Fruit fly (Drosophila melanogaster) whole organism, embryonic: ENCODE data around the gene SoYb.

Experiments used
- Aef1 ChIP-seq: fragments of 200-800 bp; sonication (Bioruptor generic); IDR thresholded peaks from 3 replicates; pipeline ENCODE4 v1.3.6; 2022; ENCODE audit warnings: missing biosample characterization, missing genetic modification characterization
- Antp ChIP-seq: fragments of 200-800 bp; sonication (Bioruptor generic); optimal IDR thresholded peaks from 3 replicates; lab custom pipeline; 2016; ENCODE audit warnings: missing biosample characterization, missing genetic modification characterization
- Bgb ChIP-seq: fragments of 200-800 bp; sonication (Bioruptor generic); IDR thresholded peaks from 2 replicates; pipeline ENCODE4 v1.3.6; 2022; ENCODE audit warnings: missing biosample characterization, missing genetic modification characterization; ENCODE audit not compliant: partially characterized antibody
- CG10462 ChIP-seq: fragments of 200-800 bp; sonication (Bioruptor generic); optimal IDR thresholded peaks from 2 replicates; lab custom pipeline; 2016; ENCODE audit warnings: missing biosample characterization, missing genetic modification characterization
- CG10654 ChIP-seq: fragments of 200-800 bp; sonication (Bioruptor generic); optimal IDR thresholded peaks from 2 replicates; lab custom pipeline; 2016; ENCODE audit warnings: missing biosample characterization, missing genetic modification characterization
- CG10979 ChIP-seq: fragments of 200-800 bp; sonication (Bioruptor generic); optimal IDR thresholded peaks from 2 replicates; lab custom pipeline; 2018; ENCODE audit warnings: missing biosample characterization, mild to moderate bottlenecking, missing genetic modification characterization, moderate library complexity
- CG12744 ChIP-seq: fragments of 200-800 bp; sonication (Bioruptor generic); optimal IDR thresholded peaks from 2 replicates; lab custom pipeline; 2016; ENCODE audit warnings: missing biosample characterization, missing genetic modification characterization
- CG13296 ChIP-seq: fragments of 200-800 bp; sonication (Bioruptor generic); optimal IDR thresholded peaks from 3 replicates; lab custom pipeline; 2018; ENCODE audit warnings: missing biosample characterization, mild to moderate bottlenecking, missing genetic modification characterization
- CG15073 ChIP-seq: fragments of 200-800 bp; sonication (Bioruptor generic); optimal IDR thresholded peaks from 2 replicates; lab custom pipeline; 2016; ENCODE audit warnings: missing biosample characterization, missing genetic modification characterization
- CG15479 ChIP-seq: fragments of 200-800 bp; sonication (Bioruptor generic); optimal IDR thresholded peaks from 3 replicates; lab custom pipeline; 2019; ENCODE audit warnings: missing biosample characterization, mild to moderate bottlenecking, missing genetic modification characterization, moderate library complexity
- CG1603 ChIP-seq: fragments of 200-800 bp; sonication (Bioruptor generic); optimal IDR thresholded peaks from 2 replicates; lab custom pipeline; 2019; ENCODE audit warnings: missing biosample characterization, mild to moderate bottlenecking, missing genetic modification characterization, moderate library complexity
- CG16779 ChIP-seq: fragments of 200-800 bp; sonication (Bioruptor generic); IDR thresholded peaks from 2 replicates; pipeline ENCODE4 v1.3.6; 2022; ENCODE audit warnings: missing biosample characterization, missing genetic modification characterization
- CG17328 ChIP-seq: fragments of 200-800 bp; sonication (Bioruptor generic); IDR thresholded peaks from 2 replicates; pipeline ENCODE4 v1.3.6; 2022; ENCODE audit warnings: missing biosample characterization, missing genetic modification characterization
- CG17612 ChIP-seq: fragments of 200-800 bp; sonication (Bioruptor generic); IDR thresholded peaks from 2 replicates; pipeline ENCODE4 v1.3.6; 2022; ENCODE audit warnings: missing biosample characterization, missing genetic modification characterization
- CG17912 ChIP-seq: fragments of 200-800 bp; sonication (Bioruptor generic); optimal IDR thresholded peaks from 2 replicates; lab custom pipeline; 2018; ENCODE audit warnings: missing biosample characterization, mild to moderate bottlenecking, missing genetic modification characterization
- CG31441 ChIP-seq: fragments of 200-800 bp; sonication (Bioruptor generic); IDR thresholded peaks from 2 replicates; pipeline ENCODE4 v1.3.6; 2022; ENCODE audit warnings: missing biosample characterization, missing genetic modification characterization
- CG3163 ChIP-seq: fragments of 200-800 bp; sonication (Bioruptor generic); optimal IDR thresholded peaks from 3 replicates; lab custom pipeline; 2016; ENCODE audit warnings: missing biosample characterization, missing genetic modification characterization
- CG32532 ChIP-seq: fragments of 200-800 bp; sonication (Bioruptor generic); IDR thresholded peaks from 2 replicates; pipeline ENCODE4 v1.3.6; 2022; ENCODE audit warnings: missing biosample characterization, missing genetic modification characterization
- CG33213 ChIP-seq: fragments of 200-800 bp; sonication (Bioruptor generic); optimal IDR thresholded peaks from 3 replicates; lab custom pipeline; 2016; ENCODE audit warnings: missing biosample characterization, missing genetic modification characterization
- CG3995 ChIP-seq: fragments of 200-800 bp; sonication (Bioruptor generic); optimal IDR thresholded peaks from 3 replicates; lab custom pipeline; 2016; ENCODE audit warnings: missing biosample characterization, missing genetic modification characterization
- CG6654 ChIP-seq: fragments of 200-800 bp; sonication (Bioruptor generic); optimal IDR thresholded peaks from 2 replicates; lab custom pipeline; 2017; ENCODE audit warnings: missing biosample characterization, mild to moderate bottlenecking, missing genetic modification characterization
- CG7271 ChIP-seq: fragments of 200-800 bp; sonication (Bioruptor generic); optimal IDR thresholded peaks from 2 replicates; lab custom pipeline; 2018; ENCODE audit warnings: missing biosample characterization, mild to moderate bottlenecking, missing genetic modification characterization, moderate library complexity
- CG8089 ChIP-seq: fragments of 200-800 bp; sonication (Bioruptor generic); optimal IDR thresholded peaks from 3 replicates; lab custom pipeline; 2016; ENCODE audit warnings: missing biosample characterization, missing genetic modification characterization
- CG8388 ChIP-seq: fragments of 200-800 bp; sonication (Bioruptor generic); optimal IDR thresholded peaks from 2 replicates; lab custom pipeline; 2019; ENCODE audit warnings: missing biosample characterization, mild to moderate bottlenecking, missing genetic modification characterization, moderate library complexity
- Drgx ChIP-seq: fragments of 200-800 bp; sonication (Bioruptor generic); IDR thresholded peaks from 2 replicates; pipeline ENCODE4 v1.3.6; 2022; ENCODE audit warnings: missing biosample characterization, missing genetic modification characterization
- HmgZ ChIP-seq: fragments of 200-800 bp; sonication (Bioruptor generic); optimal IDR thresholded peaks from 2 replicates; lab custom pipeline; 2018; ENCODE audit warnings: missing biosample characterization, mild to moderate bottlenecking, missing genetic modification characterization
- Lim3 ChIP-seq: fragments of 200-800 bp; sonication (Bioruptor generic); IDR thresholded peaks from 2 replicates; pipeline ENCODE4 v1.3.6; 2022; ENCODE audit warnings: missing biosample characterization, missing genetic modification characterization
- Mes4 ChIP-seq: fragments of 200-800 bp; sonication (Bioruptor generic); optimal IDR thresholded peaks from 2 replicates; lab custom pipeline; 2016; ENCODE audit warnings: missing biosample characterization, missing genetic modification characterization
- Oli ChIP-seq: fragments of 200-800 bp; sonication (Bioruptor generic); optimal IDR thresholded peaks from 2 replicates; lab custom pipeline; 2018; ENCODE audit warnings: missing biosample characterization, mild to moderate bottlenecking, missing genetic modification characterization, moderate library complexity
- PHDP ChIP-seq: fragments of 200-800 bp; sonication (Bioruptor generic); optimal IDR thresholded peaks from 3 replicates; lab custom pipeline; 2018; ENCODE audit warnings: missing biosample characterization, mild to moderate bottlenecking, missing genetic modification characterization, moderate library complexity
- Rfx ChIP-seq: fragments of 200-800 bp; sonication (Bioruptor generic); IDR thresholded peaks from 2 replicates; pipeline ENCODE4 v1.3.6; 2022; ENCODE audit warnings: missing biosample characterization, missing genetic modification characterization
- Sin3A ChIP-seq: fragments of >200 bp; optimal IDR thresholded peaks from 2 replicates; lab custom pipeline; 2018
- Ssrp ChIP-seq: fragments of 200-800 bp; sonication (Bioruptor generic); optimal IDR thresholded peaks from 2 replicates; lab custom pipeline; 2018; ENCODE audit warnings: missing biosample characterization, mild to moderate bottlenecking, missing genetic modification characterization, moderate library complexity
- Vsx1 ChIP-seq: fragments of 200-800 bp; sonication (Bioruptor generic); optimal IDR thresholded peaks from 2 replicates; lab custom pipeline; 2017; ENCODE audit warnings: missing biosample characterization, mild to moderate bottlenecking, missing genetic modification characterization, missing genetic modification reagents
- Xbp1 ChIP-seq: fragments of 200-800 bp; sonication (Bioruptor generic); optimal IDR thresholded peaks from 3 replicates; lab custom pipeline; 2016; ENCODE audit warnings: missing biosample characterization, mild to moderate bottlenecking, missing genetic modification characterization
- Xrp1 ChIP-seq: fragments of 200-800 bp; sonication (Bioruptor generic); IDR thresholded peaks from 2 replicates; pipeline ENCODE4 v1.3.6; 2022; ENCODE audit warnings: missing biosample characterization, missing genetic modification characterization
- al ChIP-seq: fragments of 200-800 bp; sonication (Bioruptor generic); IDR thresholded peaks from 2 replicates; pipeline ENCODE4 v1.3.6; 2022; ENCODE audit warnings: missing biosample characterization, missing genetic modification characterization
- caup ChIP-seq: fragments of 200-800 bp; sonication (Bioruptor generic); optimal IDR thresholded peaks from 3 replicates; lab custom pipeline; 2017; ENCODE audit warnings: missing biosample characterization, mild to moderate bottlenecking, missing genetic modification characterization, moderate library complexity; ENCODE audit not compliant: severe bottlenecking
- ci ChIP-seq: fragments of 200-800 bp; sonication (Bioruptor generic); IDR thresholded peaks from 3 replicates; pipeline ENCODE4 v1.3.6; 2022; ENCODE audit warnings: missing biosample characterization, missing genetic modification characterization
- dm ChIP-seq: fragments of 200-800 bp; sonication (Bioruptor generic); optimal IDR thresholded peaks from 3 replicates; lab custom pipeline; 2016; ENCODE audit warnings: missing biosample characterization, missing genetic modification characterization
- ewg ChIP-seq: fragments of 200-800 bp; sonication (Bioruptor generic); optimal IDR thresholded peaks from 3 replicates; lab custom pipeline; 2017; ENCODE audit warnings: mild to moderate bottlenecking, missing biosample characterization, missing genetic modification reagents, missing genetic modification characterization
- fd96Cb ChIP-seq: fragments of 200-800 bp; sonication (Bioruptor generic); optimal IDR thresholded peaks from 2 replicates; lab custom pipeline; 2018; ENCODE audit warnings: missing biosample characterization, mild to moderate bottlenecking, missing genetic modification characterization, moderate library complexity
- grau ChIP-seq: fragments of 200-800 bp; optimal IDR thresholded peaks from 3 replicates; lab custom pipeline; 2019; ENCODE audit warnings: missing biosample characterization, mild to moderate bottlenecking, missing genetic modification characterization, moderate library complexity
- jumu ChIP-seq: fragments of 200-800 bp; sonication (Bioruptor generic); optimal IDR thresholded peaks from 3 replicates; lab custom pipeline; 2016; ENCODE audit warnings: missing biosample characterization, missing genetic modification characterization
- lmd ChIP-seq: fragments of 200-800 bp; sonication (Bioruptor generic); IDR thresholded peaks from 2 replicates; pipeline ENCODE4 v1.3.6; 2022; ENCODE audit warnings: missing biosample characterization, missing genetic modification characterization
- mirr ChIP-seq: fragments of 200-800 bp; sonication (Bioruptor generic); optimal IDR thresholded peaks from 3 replicates; lab custom pipeline; 2018; ENCODE audit warnings: missing biosample characterization, mild to moderate bottlenecking, missing genetic modification characterization
- sens ChIP-seq: fragments of 200-800 bp; sonication (Bioruptor generic); peaks from one replicate; lab custom pipeline; 2016; ENCODE audit warnings: missing biosample characterization, missing genetic modification characterization
- seq ChIP-seq: fragments of 200-800 bp; sonication (Bioruptor generic); IDR thresholded peaks from 2 replicates; pipeline ENCODE4 v1.3.6; 2022; ENCODE audit warnings: missing biosample characterization, missing genetic modification characterization
- sqz ChIP-seq: fragments of 200-800 bp; sonication (Bioruptor generic); optimal IDR thresholded peaks from 3 replicates; lab custom pipeline; 2018; ENCODE audit warnings: missing biosample characterization, mild to moderate bottlenecking, missing genetic modification characterization
- tap ChIP-seq: fragments of 200-800 bp; optimal IDR thresholded peaks from 3 replicates; lab custom pipeline; 2019; ENCODE audit warnings: missing biosample characterization, mild to moderate bottlenecking, missing genetic modification characterization, moderate library complexity
- ttk ChIP-seq: fragments of 200-800 bp; sonication (Bioruptor generic); IDR thresholded peaks from 2 replicates; pipeline ENCODE4 v2.1.2; 2022; ENCODE audit warnings: missing biosample characterization, missing genetic modification characterization

Gene SoYb

dm6 chr2L:9956993-9957652 lies 45.4 kb downstream of the SoYb start, which contains the start of the genes CG4658 and CG5846 (continued):
- peak; percentile 45 for TF ChIP-seq CG6654 (GFP tag; lab: Kevin White, UChicago)
- peak; percentile 88 for TF ChIP-seq caup
- TF ChIP-seq ci: peak; percentile 92
- TF ChIP-seq Mes4: peak; percentile 80
- TF ChIP-seq Drgx (GFP tag; lab: Robert Waterston, UW): peak; percentile 94
- TF ChIP-seq ttk: peak; percentile 96
- peak; percentile 93 for TF ChIP-seq Aef1 (GFP tag; lab: Robert Waterston, UW)
- peak; percentile 18 for TF ChIP-seq Sin3A (lab: Kevin White, UChicago)
- TF ChIP-seq seq (GFP tag; lab: Robert Waterston, UW): peak; percentile 80
- peak; percentile 29 for TF ChIP-seq CG3163 (GFP tag; lab: Kevin White, UChicago)
- TF ChIP-seq CG12744: peak; percentile 75
- peak; percentile 77 for TF ChIP-seq CG15073 (GFP tag; lab: Kevin White, UChicago)
- TF ChIP-seq CG32532 (GFP tag; lab: Robert Waterston, UW): peak; percentile 95
- TF ChIP-seq CG17328 (GFP tag; lab: Robert Waterston, UW): peak; percentile 94
- peak; percentile 72 for TF ChIP-seq CG8089 (GFP tag; lab: Kevin White, UChicago)
- TF ChIP-seq CG16779 (GFP tag; lab: Robert Waterston, UW): no peak
- peak; percentile 97 for TF ChIP-seq Xbp1 (GFP tag; lab: Kevin White, UChicago)
- peak; percentile 90 for TF ChIP-seq CG13296 (GFP tag; lab: Kevin White, UChicago)
- TF ChIP-seq PHDP (tag; lab: Kevin White, UChicago): peak; percentile 97
- TF ChIP-seq Rfx: peak; percentile 90
- TF ChIP-seq al (GFP tag; lab: Robert Waterston, UW): peak; percentile 93
- peak; percentile 94 for TF ChIP-seq CG7271 (tag; lab: Kevin White, UChicago)
- TF ChIP-seq CG10979 (tag; lab: Kevin White, UChicago): peak; percentile 96
- TF ChIP-seq ewg (GFP tag; lab: Kevin White, UChicago): peak; percentile 76
- TF ChIP-seq Lim3: peak; percentile 61; the same call in 1 of the 2 replicates
- peak; percentile 93 for TF ChIP-seq CG10654
- TF ChIP-seq Antp: peak; percentile 33
- peak; percentile 97 for TF ChIP-seq CG31441 (GFP tag; lab: Robert Waterston, UW)
- TF ChIP-seq lmd (GFP tag; lab: Robert Waterston, UW): peak; percentile 95
- TF ChIP-seq CG33213 (GFP tag; lab: Kevin White, UChicago): peak; percentile 42
- TF ChIP-seq CG17912 (GFP tag; lab: Kevin White, UChicago): peak; percentile 9
- peak; percentile 94 for TF ChIP-seq grau (tag; lab: Kevin White, UChicago)
- TF ChIP-seq Oli (tag; lab: Kevin White, UChicago): peak; percentile 94
- TF ChIP-seq CG3995: peak; percentile 36
- TF ChIP-seq Ssrp (tag; lab: Kevin White, UChicago): peak; percentile 95
- peak; percentile 45 for TF ChIP-seq mirr
- TF ChIP-seq CG8388: peak; percentile 96
- peak; percentile 98 for TF ChIP-seq Xrp1 (GFP tag; lab: Robert Waterston, UW)
- TF ChIP-seq jumu (GFP tag; lab: Kevin White, UChicago): peak; percentile 57
- peak; percentile 83 for TF ChIP-seq Vsx1
- peak; percentile 92 for TF ChIP-seq tap (tag; lab: Kevin White, UChicago)
- no peak for TF ChIP-seq Bgb (GFP tag; lab: Robert Waterston, UW)
- peak; percentile 78 for TF ChIP-seq CG17612
- TF ChIP-seq CG10462 (GFP tag; lab: Kevin White, UChicago): peak; percentile 93
- TF ChIP-seq HmgZ (tag; lab: Kevin White, UChicago): peak; percentile 94
- TF ChIP-seq sqz (GFP tag; lab: Kevin White, UChicago): peak; percentile 79
- peak; percentile 48 for TF ChIP-seq dm (GFP tag; lab: Kevin White, UChicago)
- TF ChIP-seq fd96Cb: peak; percentile 95
- peak; percentile 97 for TF ChIP-seq sens
- no peak for TF ChIP-seq CG15479
- TF ChIP-seq CG1603 (tag; lab: Kevin White, UChicago): peak; percentile 71
